Worm (Caenorhabditis elegans) whole organism, L4/young adult: ENCODE results near the gene C01G6.9.

ENCODE experiments used
- W03F9.2 ChIP-seq: fragments of 150-350 bp; optimal IDR thresholded peaks from 2 replicates; lab custom pipeline; 2014; ENCODE audit warnings: missing biosample characterization, missing genetic modification characterization
- him-1 ChIP-seq: sonication (generic microtip); optimal IDR thresholded peaks from 2 replicates; lab custom pipeline; 2016; ENCODE audit warnings: missing genotype, missing genetic modification reagents, missing genetic modification characterization, missing compliant biosample characterization

DNA sequence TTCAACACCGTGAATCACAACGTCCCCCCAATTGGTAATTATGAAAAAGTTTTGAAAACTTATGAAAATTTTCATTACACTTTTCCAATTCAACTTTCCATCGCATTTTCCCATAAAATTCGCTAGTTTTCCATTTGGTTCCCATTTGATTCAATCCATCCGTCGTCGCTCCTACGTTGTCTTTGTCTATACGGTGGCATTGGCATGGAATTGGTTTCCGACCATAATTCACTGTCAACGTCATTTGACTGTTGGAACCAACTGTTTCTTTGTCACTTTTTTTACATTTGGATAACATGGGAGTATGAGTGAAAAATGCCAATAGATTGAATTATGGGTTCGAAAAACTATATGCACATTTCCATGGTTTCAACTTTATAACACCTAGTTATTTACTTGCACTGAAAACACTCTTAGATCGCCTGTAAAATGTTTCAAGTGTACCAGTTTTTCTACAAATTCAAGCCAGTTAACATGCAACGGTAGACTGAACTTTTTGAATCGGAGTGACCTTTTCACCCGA, 37.5 kb downstream of the C01G6.9 start:
- no peak for TF ChIP-seq him-1
- no peak for TF ChIP-seq W03F9.2 (tag; lab: Kevin White, UChicago)
